Worm (Caenorhabditis elegans) whole organism, late embryonic: ENCODE measurements around the gene grl-4.

Experiments
- ama-1 ChIP-seq: fragments of 150-350 bp; optimal IDR thresholded peaks from 2 replicates; lab custom pipeline; 2014
- dmd-4 ChIP-seq: sonication (generic microtip); optimal IDR thresholded peaks from 2 replicates; lab custom pipeline; 2016; ENCODE audit warnings: borderline replicate concordance, missing genetic modification characterization, missing compliant biosample characterization
- elt-2 ChIP-seq: sonication (generic microtip); optimal IDR thresholded peaks from 2 replicates; lab custom pipeline; 2016; ENCODE audit warnings: missing genetic modification reagents, missing genetic modification characterization, missing compliant biosample characterization
- fkh-10 ChIP-seq: fragments of 150-350 bp; optimal IDR thresholded peaks from 2 replicates; lab custom pipeline; 2014; ENCODE audit warnings: missing biosample characterization, missing genetic modification reagents, missing genetic modification characterization
- mec-3 ChIP-seq: sonication (generic microtip); optimal IDR thresholded peaks from 2 replicates; lab custom pipeline; 2016; ENCODE audit warnings: borderline replicate concordance, missing genetic modification characterization, missing compliant biosample characterization
- pha-4 ChIP-seq: fragments of 150-350 bp; optimal IDR thresholded peaks from 2 replicates; lab custom pipeline; 2018; ENCODE audit warnings: missing biosample characterization, missing genetic modification reagents, missing genetic modification characterization
- tbx-2 ChIP-seq: sonication (generic microtip); optimal IDR thresholded peaks from 2 replicates; lab custom pipeline; 2016; ENCODE audit warnings: missing genetic modification characterization, missing compliant biosample characterization
- unc-55 ChIP-seq: sonication (generic microtip); optimal IDR thresholded peaks from 2 replicates; lab custom pipeline; 2017; ENCODE audit warnings: missing biosample characterization, missing genetic modification reagents, missing genetic modification characterization

ce11 chrIV:7318900-7319299 lies 8.3 kb upstream of the grl-4 start:
- no peak for TF ChIP-seq elt-2 (tag; lab: Kevin White, UChicago)
- TF ChIP-seq pha-4, result no peak
- TF ChIP-seq mec-3 (tag; lab: Kevin White, UChicago), result no peak
- no peak for TF ChIP-seq unc-55 (GFP tag; lab: Kevin White, UChicago)
- TF ChIP-seq fkh-10, result no peak
- no peak for TF ChIP-seq ama-1 (lab: Kevin White, UChicago)
- TF ChIP-seq dmd-4 (tag; lab: Kevin White, UChicago), result no peak
- no peak for TF ChIP-seq tbx-2
